Fruit fly (Drosophila melanogaster): ENCODE measurements around the gene CG10660.

- no peak for TF ChIP-seq CG34367 (tag; optimal IDR thresholded peaks at IDR 0.05)
- no peak for TF ChIP-seq D1 (tag; optimal IDR thresholded peaks at IDR 0.05)
- TF ChIP-seq CG8159 (tag; optimal IDR thresholded peaks at IDR 0.05): no peak
- TF ChIP-seq gl (tag; optimal IDR thresholded peaks at IDR 0.05): no peak
- TF ChIP-seq CG14655 (GFP tag; optimal IDR thresholded peaks at IDR 0.05): no peak
- no peak for TF ChIP-seq Pif1A (GFP tag; optimal IDR thresholded peaks at IDR 0.05)
- no peak for TF ChIP-seq Pif1B (GFP tag; optimal IDR thresholded peaks at IDR 0.05)
- no peak for TF ChIP-seq Ets98B (GFP tag; IDR thresholded peaks at IDR 0.05)
- TF ChIP-seq CG12605 (GFP tag; IDR thresholded peaks at IDR 0.05): no peak
Observed at dm6 chr3L:12534318-12534717, 43.8 kb upstream of the CG10660 start, which contains the start of gene Pmm2.
